Fruit fly (Drosophila melanogaster) whole organism, prepupa: Measurements from ENCODE around the gene drongo.
A peak's percentile ranks its signal among the peaks of the same experiment; 100 is the strongest.

Source experiments
- Blimp-1 ChIP-seq: fragments of 200-800 bp; sonication (Bioruptor generic); optimal IDR thresholded peaks from 3 replicates; lab custom pipeline; 2017; ENCODE audit warnings: missing biosample characterization, missing genetic modification characterization, mild to moderate bottlenecking, moderate library complexity, missing genetic modification reagents
- CG10631 ChIP-seq: fragments of 200-800 bp; sonication (Bioruptor generic); optimal IDR thresholded peaks from 2 replicates; lab custom pipeline; 2016; ENCODE audit warnings: missing biosample characterization, missing genetic modification characterization
- CG11294 ChIP-seq: fragments of 200-800 bp; sonication (Bioruptor generic); IDR thresholded peaks from 2 replicates; pipeline ENCODE4 v1.3.6; 2022; ENCODE audit warnings: missing biosample characterization, missing genetic modification characterization
- CG11762 ChIP-seq: fragments of 200-800 bp; sonication (Bioruptor generic); optimal IDR thresholded peaks from 3 replicates; lab custom pipeline; 2016; ENCODE audit warnings: missing biosample characterization, missing genetic modification characterization; ENCODE audit not compliant: insufficient read depth
- CG11902 ChIP-seq: fragments of 200-800 bp; sonication (Bioruptor generic); optimal IDR thresholded peaks from 3 replicates; lab custom pipeline; 2016; ENCODE audit warnings: missing biosample characterization, missing genetic modification characterization
- CG15336 ChIP-seq: fragments of 200-800 bp; sonication (Bioruptor generic); IDR thresholded peaks from 2 replicates; pipeline ENCODE4 v1.3.6; 2022; ENCODE audit warnings: missing biosample characterization, missing genetic modification characterization
- CG1621 ChIP-seq: fragments of 200-800 bp; sonication (Bioruptor generic); optimal IDR thresholded peaks from 3 replicates; lab custom pipeline; 2018; ENCODE audit warnings: missing biosample characterization, mild to moderate bottlenecking, missing genetic modification characterization
- CG16779 ChIP-seq: fragments of 200-800 bp; sonication (Bioruptor generic); optimal IDR thresholded peaks from 3 replicates; lab custom pipeline; 2017; ENCODE audit warnings: missing biosample characterization, mild to moderate bottlenecking, missing genetic modification characterization
- CG3032 ChIP-seq: fragments of 200-800 bp; optimal IDR thresholded peaks from 2 replicates; lab custom pipeline; 2019; ENCODE audit warnings: missing biosample characterization, mild to moderate bottlenecking, missing genetic modification characterization, moderate library complexity
- CG31627 ChIP-seq: fragments of 200-800 bp; sonication (Bioruptor generic); optimal IDR thresholded peaks from 3 replicates; lab custom pipeline; 2016; ENCODE audit warnings: missing biosample characterization, missing genetic modification characterization
- CG34406 ChIP-seq: fragments of 200-800 bp; sonication (Bioruptor generic); optimal IDR thresholded peaks from 3 replicates; lab custom pipeline; 2016; ENCODE audit warnings: missing biosample characterization, missing genetic modification characterization
- CG3919 ChIP-seq: fragments of 200-800 bp; sonication (Bioruptor generic); optimal IDR thresholded peaks from 3 replicates; lab custom pipeline; 2016; ENCODE audit warnings: missing biosample characterization, missing genetic modification characterization
- CG4318 ChIP-seq: fragments of 200-800 bp; sonication (Bioruptor generic); optimal IDR thresholded peaks from 3 replicates; lab custom pipeline; 2017; ENCODE audit warnings: missing biosample characterization, mild to moderate bottlenecking, missing genetic modification characterization
- CG6276 ChIP-seq: fragments of 200-800 bp; sonication (Bioruptor generic); optimal IDR thresholded peaks from 2 replicates; lab custom pipeline; 2017; ENCODE audit warnings: missing biosample characterization, mild to moderate bottlenecking, missing genetic modification characterization
- CG6792 ChIP-seq: fragments of 200-800 bp; sonication (Bioruptor generic); optimal IDR thresholded peaks from 3 replicates; lab custom pipeline; 2016; ENCODE audit warnings: missing biosample characterization, missing genetic modification characterization
- CG6854 ChIP-seq: fragments of 200-800 bp; sonication (Bioruptor generic); optimal IDR thresholded peaks from 2 replicates; lab custom pipeline; 2017; ENCODE audit warnings: missing biosample characterization, mild to moderate bottlenecking, missing genetic modification characterization
- CG7368 ChIP-seq: fragments of 200-800 bp; sonication (Bioruptor generic); optimal IDR thresholded peaks from 3 replicates; lab custom pipeline; 2016; ENCODE audit warnings: missing biosample characterization, missing genetic modification characterization
- CG8119 ChIP-seq: fragments of 200-800 bp; sonication (Bioruptor generic); IDR thresholded peaks from 3 replicates; pipeline ENCODE4 v1.3.6; 2022; ENCODE audit warnings: missing biosample characterization, missing genetic modification characterization
- CG8632 ChIP-seq: fragments of 200-800 bp; sonication (Bioruptor generic); optimal IDR thresholded peaks from 3 replicates; lab custom pipeline; 2016; ENCODE audit warnings: missing biosample characterization, missing genetic modification characterization
- CG9139 ChIP-seq: fragments of 200-800 bp; sonication (Bioruptor generic); optimal IDR thresholded peaks from 3 replicates; lab custom pipeline; 2017; ENCODE audit warnings: missing biosample characterization, mild to moderate bottlenecking, missing genetic modification characterization
- Eip75B ChIP-seq: fragments of 200-800 bp; sonication (Bioruptor generic); optimal IDR thresholded peaks from 3 replicates; lab custom pipeline; 2016; ENCODE audit warnings: missing biosample characterization, missing genetic modification characterization
- Eip93F ChIP-seq: fragments of 200-800 bp; sonication (Bioruptor generic); optimal IDR thresholded peaks from 2 replicates; lab custom pipeline; 2016; ENCODE audit warnings: missing biosample characterization, mild to moderate bottlenecking, missing genetic modification characterization
- Ets96B ChIP-seq: fragments of 200-800 bp; optimal IDR thresholded peaks from 2 replicates; lab custom pipeline; 2019; ENCODE audit warnings: missing biosample characterization, mild to moderate bottlenecking, missing genetic modification characterization, moderate library complexity
- Gug ChIP-seq: fragments of 200-800 bp; sonication (Bioruptor generic); IDR thresholded peaks from 2 replicates; pipeline ENCODE4 v1.3.6; 2022; ENCODE audit warnings: missing biosample characterization, missing genetic modification characterization
- Hr38 ChIP-seq: sonication (Bioruptor generic); optimal IDR thresholded peaks from 2 replicates; lab custom pipeline; 2016; ENCODE audit warnings: missing biosample characterization, missing genetic modification characterization
- Hr4 ChIP-seq: fragments of 200-800 bp; sonication (Bioruptor generic); optimal IDR thresholded peaks from 3 replicates; lab custom pipeline; 2016; ENCODE audit warnings: missing biosample characterization, missing genetic modification characterization
- Lpt ChIP-seq: fragments of 200-800 bp; sonication (Bioruptor generic); optimal IDR thresholded peaks from 3 replicates; lab custom pipeline; 2016; ENCODE audit warnings: missing biosample characterization, missing genetic modification characterization
- Smox ChIP-seq: fragments of 200-800 bp; sonication (Bioruptor generic); optimal IDR thresholded peaks from 3 replicates; lab custom pipeline; 2016; ENCODE audit warnings: missing biosample characterization, missing genetic modification characterization
- Sox102F ChIP-seq: fragments of 200-800 bp; sonication (Bioruptor generic); optimal IDR thresholded peaks from 2 replicates; lab custom pipeline; 2016; ENCODE audit warnings: missing biosample characterization, mild to moderate bottlenecking, missing genetic modification characterization
- Sox14 ChIP-seq: fragments of 200-800 bp; sonication (Bioruptor generic); optimal IDR thresholded peaks from 3 replicates; lab custom pipeline; 2016; ENCODE audit warnings: missing biosample characterization, missing genetic modification characterization
- Sox15 ChIP-seq: fragments of 200-800 bp; sonication (Bioruptor generic); optimal IDR thresholded peaks from 3 replicates; lab custom pipeline; 2016; ENCODE audit warnings: missing biosample characterization, missing genetic modification characterization
- achi ChIP-seq: fragments of 200-800 bp; sonication (Bioruptor generic); optimal IDR thresholded peaks from 3 replicates; lab custom pipeline; 2016; ENCODE audit warnings: missing biosample characterization, missing genetic modification characterization
- acj6 ChIP-seq: fragments of 200-800 bp; sonication (Bioruptor generic); optimal IDR thresholded peaks from 3 replicates; lab custom pipeline; 2016; ENCODE audit warnings: missing biosample characterization, missing genetic modification characterization
- cyc ChIP-seq: fragments of 200-800 bp; sonication (Bioruptor generic); optimal IDR thresholded peaks from 3 replicates; lab custom pipeline; 2016; ENCODE audit warnings: missing biosample characterization, missing genetic modification characterization
- dac ChIP-seq: fragments of 200-800 bp; sonication (Bioruptor generic); optimal IDR thresholded peaks from 2 replicates; lab custom pipeline; 2017; ENCODE audit warnings: missing biosample characterization, mild to moderate bottlenecking, missing genetic modification characterization
- eg ChIP-seq: fragments of 200-800 bp; sonication (Bioruptor generic); IDR thresholded peaks from 3 replicates; pipeline ENCODE4 v1.3.6; 2022; ENCODE audit warnings: missing biosample characterization, missing genetic modification characterization
- fd85E ChIP-seq: fragments of 200-800 bp; sonication (Bioruptor generic); optimal IDR thresholded peaks from 3 replicates; lab custom pipeline; 2016; ENCODE audit warnings: missing biosample characterization, missing genetic modification characterization
- fkh ChIP-seq: fragments of 200-800 bp; sonication (Bioruptor generic); optimal IDR thresholded peaks from 3 replicates; lab custom pipeline; 2017; ENCODE audit warnings: missing biosample characterization, mild to moderate bottlenecking, missing genetic modification characterization, moderate library complexity
- lz ChIP-seq: fragments of 200-800 bp; sonication (Bioruptor generic); optimal IDR thresholded peaks from 3 replicates; lab custom pipeline; 2016; ENCODE audit warnings: missing biosample characterization, missing genetic modification characterization
- net ChIP-seq: fragments of 200-800 bp; sonication (Bioruptor generic); optimal IDR thresholded peaks from 3 replicates; lab custom pipeline; 2016; ENCODE audit warnings: missing biosample characterization, missing genetic modification characterization
- pdm3 ChIP-seq: fragments of 200-800 bp; sonication (Bioruptor generic); optimal IDR thresholded peaks from 3 replicates; lab custom pipeline; 2016; ENCODE audit warnings: missing biosample characterization, missing genetic modification characterization
- spab ChIP-seq: fragments of 200-800 bp; sonication (Bioruptor generic); optimal IDR thresholded peaks from 2 replicates; lab custom pipeline; 2017; ENCODE audit warnings: missing biosample characterization, mild to moderate bottlenecking, missing genetic modification characterization, missing genetic modification reagents
- svp ChIP-seq: fragments of 200-800 bp; sonication (Bioruptor generic); peaks from one replicate; lab custom pipeline; 2016; ENCODE audit warnings: missing biosample characterization, missing genetic modification characterization
- topi ChIP-seq: fragments of 200-800 bp; sonication (Bioruptor generic); optimal IDR thresholded peaks from 3 replicates; lab custom pipeline; 2016; ENCODE audit warnings: missing biosample characterization, missing genetic modification characterization

Gene drongo

DNA sequence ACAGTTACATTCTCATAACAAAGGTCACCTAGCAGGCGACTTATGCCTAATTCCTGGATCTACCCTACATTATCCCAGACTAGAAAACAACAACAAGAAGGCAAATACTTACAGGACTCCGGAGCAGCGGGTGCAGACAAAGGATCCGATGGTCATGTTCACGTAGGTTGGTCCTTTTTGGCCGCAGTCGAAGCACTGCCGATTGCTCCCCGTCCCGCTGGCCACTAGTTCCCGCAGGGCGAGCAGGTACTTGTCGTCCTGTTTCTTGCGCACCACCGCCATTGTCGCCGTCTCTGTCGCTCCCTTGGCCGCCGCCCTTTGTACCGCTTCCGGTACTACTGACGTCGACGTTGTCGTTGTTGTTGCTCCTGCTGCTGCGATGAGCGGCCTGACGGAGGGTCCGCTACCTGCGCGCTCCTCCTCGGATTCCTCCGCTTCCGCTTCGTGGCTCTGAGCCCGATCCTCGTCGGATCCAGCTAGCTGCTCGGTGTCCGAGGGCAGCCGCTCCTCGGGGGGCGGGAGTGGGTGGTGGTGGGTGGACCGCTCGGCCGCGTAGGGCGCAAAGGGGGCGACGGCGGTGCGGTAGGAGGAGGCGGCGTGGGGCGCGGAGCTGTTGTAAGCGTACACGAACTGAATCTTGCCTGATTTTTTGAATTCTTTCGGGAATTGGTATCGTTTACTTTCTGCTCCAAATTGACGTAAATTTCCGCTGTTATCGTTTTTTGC lies 921 bp downstream of the drongo start:
- TF ChIP-seq CG8119 (GFP tag; lab: Robert Waterston, UW) (no peak), CG10631 (GFP tag; lab: Kevin White, UChicago) (no peak), pdm3 (no peak)

- TF ChIP-seq pdm3: no peak
- peak; percentile 32 for TF ChIP-seq Eip93F (GFP tag; lab: Kevin White, UChicago)
- TF ChIP-seq CG1621 (tag; lab: Kevin White, UChicago): no peak
- TF ChIP-seq lz (GFP tag; lab: Kevin White, UChicago): no peak
- TF ChIP-seq svp (GFP tag; lab: Kevin White, UChicago): peak; percentile 99
Observed at dm6 chr2L:849138-849744, 1.6 kb downstream of the drongo start.

DNA sequence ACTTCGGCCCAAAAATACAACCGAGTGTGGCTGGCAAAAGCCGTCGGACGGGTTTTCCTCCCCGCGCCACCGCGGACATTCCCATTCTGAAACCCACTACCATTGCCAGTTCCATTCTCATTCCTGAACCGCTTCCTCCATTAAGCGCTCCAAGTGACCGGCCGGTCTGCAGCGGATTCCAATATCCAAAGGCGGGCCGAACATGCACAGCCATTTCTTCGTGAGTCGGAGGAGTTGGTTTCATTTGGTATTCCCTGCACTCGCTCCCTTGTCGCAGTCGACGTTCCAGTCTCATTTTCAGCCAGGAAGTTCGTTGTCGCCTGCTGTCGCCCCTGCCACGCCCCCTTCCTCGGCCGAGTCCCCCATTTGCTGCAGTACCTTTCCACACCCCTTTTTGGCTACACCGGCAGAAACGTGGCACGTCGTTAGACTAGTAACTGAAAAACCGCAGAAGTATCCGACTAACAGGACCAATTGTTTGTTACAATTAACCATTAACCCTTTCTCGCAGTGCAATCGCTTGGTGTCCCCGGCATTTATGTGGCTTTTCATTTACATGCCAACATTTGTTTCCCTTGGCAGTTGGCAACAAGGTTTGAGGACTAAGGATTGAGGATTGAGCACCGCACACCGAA lies 2.8 kb downstream of the drongo start:
- TF ChIP-seq CG16779 (peak; percentile 31), CG11762 (GFP tag; lab: Kevin White, UChicago) (peak; percentile 47), Ets96B (tag; lab: Kevin White, UChicago) (peak; percentile 68), Sox14 (GFP tag; lab: Kevin White, UChicago) (peak; percentile 83), CG7368 (peak; percentile 80), Sox102F (GFP tag; lab: Kevin White, UChicago) (peak; percentile 91), CG8119 (GFP tag; lab: Robert Waterston, UW) (no peak), spab (peak; percentile 67), CG6792 (GFP tag; lab: Kevin White, UChicago) (peak; percentile 82), eg (GFP tag; lab: Robert Waterston, UW) (peak; percentile 43; the same call in 2 of the 3 replicates), Hr38 (GFP tag; lab: Kevin White, UChicago) (no peak), Smox (GFP tag; lab: Kevin White, UChicago) (peak; percentile 82), Blimp-1 (GFP tag; lab: Kevin White, UChicago) (peak; percentile 63), CG8632 (GFP tag; lab: Kevin White, UChicago) (peak; percentile 79), CG31627 (GFP tag; lab: Kevin White, UChicago) (peak; percentile 87), Hr4 (peak; percentile 49), CG10631 (GFP tag; lab: Kevin White, UChicago) (peak; percentile 81), Sox15 (peak; percentile 53), CG34406 (peak; percentile 71), cyc (GFP tag; lab: Kevin White, UChicago) (peak; percentile 88), CG4318 (GFP tag; lab: Kevin White, UChicago) (no peak), CG11294 (GFP tag; lab: Robert Waterston, UW) (no peak), net (GFP tag; lab: Kevin White, UChicago) (peak; percentile 64), Eip93F (GFP tag; lab: Kevin White, UChicago) (peak; percentile 83), dac (GFP tag; lab: Kevin White, UChicago) (peak; percentile 40), CG6854 (peak; percentile 57), fkh (no peak), CG3032 (tag; lab: Kevin White, UChicago) (peak; percentile 69), CG11902 (GFP tag; lab: Kevin White, UChicago) (peak; percentile 61), Gug (GFP tag; lab: Robert Waterston, UW) (peak; percentile 36; the same call in 1 of the 2 replicates), svp (GFP tag; lab: Kevin White, UChicago) (peak; percentile 90), Eip75B (GFP tag; lab: Kevin White, UChicago) (peak; percentile 86), achi (GFP tag; lab: Kevin White, UChicago) (peak; percentile 78), CG9139 (GFP tag; lab: Kevin White, UChicago) (peak; percentile 16), Lpt (peak; percentile 24), topi (GFP tag; lab: Kevin White, UChicago) (peak; percentile 86), lz (GFP tag; lab: Kevin White, UChicago) (peak; percentile 88), CG1621 (tag; lab: Kevin White, UChicago) (peak; percentile 66), CG6276 (GFP tag; lab: Kevin White, UChicago) (peak; percentile 6), acj6 (GFP tag; lab: Kevin White, UChicago) (peak; percentile 78), CG15336 (0 out of 2 replicates have a peak, but pooled peaks have one; percentile 43), CG3919 (GFP tag; lab: Kevin White, UChicago) (peak; percentile 87), fd85E (GFP tag; lab: Kevin White, UChicago) (peak; percentile 62)
